Worm (Caenorhabditis elegans) whole organism, L3 larva: Measurements from ENCODE around the gene rbbp-5.

ENCODE experiments used
- aly-2 ChIP-seq: fragments of 150-350 bp; optimal IDR thresholded peaks from 2 replicates; lab custom pipeline; 2014; ENCODE audit warnings: missing biosample characterization, missing genetic modification characterization
- ceh-9 ChIP-seq: sonication (generic microtip); optimal IDR thresholded peaks from 2 replicates; lab custom pipeline; 2018; ENCODE audit warnings: missing biosample characterization, missing genetic modification characterization
- elt-1 ChIP-seq: fragments of 150-350 bp; optimal IDR thresholded peaks from 2 replicates; lab custom pipeline; 2014; ENCODE audit warnings: missing biosample characterization, missing genetic modification characterization
- fos-1 ChIP-seq: fragments of 150-350 bp; optimal IDR thresholded peaks from 2 replicates; lab custom pipeline; 2014; ENCODE audit warnings: missing biosample characterization, missing genetic modification characterization
- lin-15B ChIP-seq: fragments of 150-350 bp; optimal IDR thresholded peaks from 2 replicates; lab custom pipeline; 2014; ENCODE audit warnings: missing biosample characterization, missing genetic modification characterization
- lsy-12 ChIP-seq: sonication (generic microtip); optimal IDR thresholded peaks from 2 replicates; lab custom pipeline; 2016; ENCODE audit warnings: mild to moderate bottlenecking, missing genetic modification characterization, missing compliant biosample characterization
- nhr-23 ChIP-seq: fragments of 150-350 bp; optimal IDR thresholded peaks from 2 replicates; lab custom pipeline; 2014; ENCODE audit warnings: missing biosample characterization, missing genetic modification reagents, missing genetic modification characterization
- nhr-237 ChIP-seq: fragments of 150-350 bp; optimal IDR thresholded peaks from 2 replicates; lab custom pipeline; 2014; ENCODE audit warnings: missing biosample characterization, missing genetic modification characterization
- nhr-28 ChIP-seq: fragments of 150-350 bp; optimal IDR thresholded peaks from 2 replicates; lab custom pipeline; 2014; ENCODE audit warnings: missing biosample characterization, missing genetic modification characterization
- nhr-43 ChIP-seq: sonication (generic microtip); optimal IDR thresholded peaks from 2 replicates; lab custom pipeline; 2016; ENCODE audit warnings: mild to moderate bottlenecking, missing genetic modification characterization, missing compliant biosample characterization; ENCODE audit not compliant: poor library complexity, severe bottlenecking
- nhr-67 ChIP-seq: fragments of 150-350 bp; optimal IDR thresholded peaks from 2 replicates; lab custom pipeline; 2014; ENCODE audit warnings: missing biosample characterization, missing genetic modification characterization
- skn-1 ChIP-seq: fragments of 150-350 bp; optimal IDR thresholded peaks from 2 replicates; lab custom pipeline; 2014; ENCODE audit warnings: missing biosample characterization, missing genetic modification characterization
- snpc-4 ChIP-seq: fragments of 150-350 bp; optimal IDR thresholded peaks from 2 replicates; lab custom pipeline; 2014; ENCODE audit warnings: missing biosample characterization, missing genetic modification characterization
- ztf-4 ChIP-seq: fragments of 150-350 bp; optimal IDR thresholded peaks from 2 replicates; lab custom pipeline; 2014; ENCODE audit warnings: missing biosample characterization, missing genetic modification characterization

DNA sequence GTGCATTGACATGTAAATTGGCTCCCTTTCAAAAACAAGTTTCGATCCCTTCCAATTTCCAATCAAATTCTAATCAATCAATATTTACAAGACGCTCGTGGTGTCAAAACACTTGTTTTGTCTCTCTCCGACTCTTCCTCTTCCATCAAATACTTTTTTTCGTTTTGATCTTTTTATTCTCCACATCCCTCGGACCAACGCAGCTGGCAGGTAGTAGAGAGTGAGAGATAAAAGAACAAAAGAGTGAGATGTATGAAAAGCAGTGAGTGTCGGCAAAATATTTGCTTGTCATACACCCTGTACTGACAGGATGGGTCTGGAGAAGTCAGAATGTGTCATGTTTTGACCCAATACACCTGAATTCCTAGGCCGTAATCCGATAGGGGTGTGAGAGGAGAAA is 39.1 kb downstream of the rbbp-5 start:
- TF ChIP-seq nhr-67 (tag; lab: Kevin White, UChicago) (no peak), nhr-237 (tag; lab: Kevin White, UChicago) (no peak), ceh-9 (no peak), nhr-28 (tag; lab: Kevin White, UChicago) (no peak), snpc-4 (tag; lab: Kevin White, UChicago) (no peak), lin-15B (tag; lab: Kevin White, UChicago) (no peak), nhr-43 (tag; lab: Kevin White, UChicago) (no peak), aly-2 (tag; lab: Kevin White, UChicago) (no peak), elt-1 (tag; lab: Kevin White, UChicago) (no peak), skn-1 (tag; lab: Kevin White, UChicago) (no peak), fos-1 (tag; lab: Kevin White, UChicago) (no peak), ztf-4 (tag; lab: Kevin White, UChicago) (no peak), lsy-12 (no peak), nhr-23 (tag; lab: Kevin White, UChicago) (no peak)
